Worm (Caenorhabditis elegans) whole organism, L1 larva: Measurements from ENCODE around the gene oac-48.

ENCODE experiments used
- aha-1 ChIP-seq: fragments of 150-350 bp; optimal IDR thresholded peaks from 2 replicates; lab custom pipeline; 2014; ENCODE audit warnings: missing biosample characterization, missing genetic modification characterization
- ceh-82 ChIP-seq, 3 experiments: fragments of 150-350 bp in 1 of 3; sonication (generic microtip) in 2 of 3; optimal IDR thresholded peaks; 2 replicates each; lab custom pipeline; 2014 to 2017; ENCODE audit warnings: missing biosample characterization in 3 of 3, missing genetic modification characterization in 3 of 3
- dpl-1 ChIP-seq, 3 experiments: fragments of 150-350 bp in 2 of 3; sonication (generic microtip) in 1 of 3; optimal IDR thresholded peaks; 2 replicates each; lab custom pipeline; 2014 to 2017; ENCODE audit warnings: missing biosample characterization in 3 of 3, missing genetic modification characterization in 3 of 3, missing genetic modification reagents in 3 of 3
- egl-27 ChIP-seq, 2 experiments: fragments of 150-350 bp in 1 of 2; sonication (generic microtip); optimal IDR thresholded peaks; 3 replicates each; lab custom pipeline; 2017 to 2018; ENCODE audit warnings: missing biosample characterization in 2 of 2, missing genetic modification characterization in 2 of 2, missing genetic modification reagents in 2 of 2
- fos-1 ChIP-seq: fragments of 150-350 bp; optimal IDR thresholded peaks from 2 replicates; lab custom pipeline; 2014; ENCODE audit warnings: missing biosample characterization, missing genetic modification characterization
- lin-15B ChIP-seq: fragments of 150-350 bp; sonication (generic microtip); optimal IDR thresholded peaks from 3 replicates; lab custom pipeline; 2014; ENCODE audit warnings: missing biosample characterization, missing genetic modification characterization
- nhr-12 ChIP-seq: sonication (generic microtip); optimal IDR thresholded peaks from 2 replicates; lab custom pipeline; 2017; ENCODE audit warnings: missing biosample characterization, missing genetic modification characterization
- nhr-71 ChIP-seq: sonication (generic microtip); optimal IDR thresholded peaks from 2 replicates; lab custom pipeline; 2016; ENCODE audit warnings: mild to moderate bottlenecking, missing genetic modification characterization, moderate library complexity, missing compliant biosample characterization
- snpc-4 ChIP-seq: fragments of 150-350 bp; optimal IDR thresholded peaks from 2 replicates; lab custom pipeline; 2014; ENCODE audit warnings: missing biosample characterization, missing genetic modification characterization
- unc-62 ChIP-seq: fragments of 150-350 bp; optimal IDR thresholded peaks from 2 replicates; lab custom pipeline; 2014; ENCODE audit warnings: missing biosample characterization, missing genetic modification reagents, missing genetic modification characterization
- unc-86 ChIP-seq: sonication (generic microtip); optimal IDR thresholded peaks from 2 replicates; lab custom pipeline; 2016; ENCODE audit warnings: missing genetic modification characterization, missing compliant biosample characterization
- ztf-4 ChIP-seq: fragments of 150-350 bp; optimal IDR thresholded peaks from 2 replicates; lab custom pipeline; 2014; ENCODE audit warnings: missing biosample characterization, missing genetic modification characterization

ce11 chrIV:13633165-13633564 lies 40.4 kb upstream of the oac-48 start, which contains the start of gene fbxa-98:
- no peak for TF ChIP-seq dpl-1 (GFP tag; optimal IDR thresholded peaks at IDR 0.05; lab: Kevin White, UChicago)
- no peak for TF ChIP-seq aha-1 (tag; lab: Kevin White, UChicago)
- no peak for TF ChIP-seq unc-62 (GFP tag; lab: Kevin White, UChicago)
- TF ChIP-seq ztf-4 (tag; lab: Kevin White, UChicago): no peak
- TF ChIP-seq nhr-12 (tag; lab: Kevin White, UChicago): no peak
- TF ChIP-seq egl-27 (tag; optimal IDR thresholded peaks at IDR 0.05; lab: Kevin White, UChicago): no peak
- TF ChIP-seq nhr-71 (tag; lab: Kevin White, UChicago): no peak
- TF ChIP-seq snpc-4 (tag; lab: Kevin White, UChicago): no peak
- no peak for TF ChIP-seq ceh-82 (tag; optimal IDR thresholded peaks at IDR 0.05; lab: Kevin White, UChicago)
- TF ChIP-seq lin-15B (tag; lab: Kevin White, UChicago): no peak
- TF ChIP-seq unc-86 (tag; lab: Kevin White, UChicago): no peak
- TF ChIP-seq fos-1: no peak
